Worm (Caenorhabditis elegans): Measurements from ENCODE around the gene slo-2.

Gene slo-2

DNA sequence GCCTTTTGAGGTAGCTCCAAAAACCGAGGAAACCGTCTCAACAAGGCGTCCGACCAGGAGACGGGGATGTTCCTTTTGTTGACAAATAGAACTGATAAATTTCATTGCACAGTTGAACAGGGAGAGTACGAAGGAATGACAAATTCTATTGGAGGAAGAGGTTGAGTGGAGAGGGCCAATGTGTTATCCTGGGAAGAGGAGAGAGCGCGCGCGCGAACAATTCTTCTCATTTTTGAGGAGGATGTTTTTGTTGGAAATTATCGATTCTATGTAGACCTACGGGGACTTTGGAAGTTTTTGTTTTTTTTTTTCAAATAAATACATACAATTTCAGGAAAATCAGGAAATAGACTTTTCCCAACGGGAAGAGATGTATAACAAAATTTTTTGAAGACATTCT is 32.0 kb upstream of the slo-2 start:
- no peak for TF ChIP-seq pat-9 (tag; optimal IDR thresholded peaks at IDR 0.05)
- TF ChIP-seq odd-2 (tag; optimal IDR thresholded peaks at IDR 0.05) = no peak
- no peak for TF ChIP-seq ceh-45 (GFP tag; IDR thresholded peaks at IDR 0.05)
- TF ChIP-seq T23F11.4 (GFP tag; optimal IDR thresholded peaks at IDR 0.05) = no peak
- TF ChIP-seq unc-3 (GFP tag; conservative IDR thresholded peaks at IDR 0.05) = no peak
- TF ChIP-seq unc-3 (tag; optimal IDR thresholded peaks at IDR 0.05) = no peak
- TF ChIP-seq ceh-30 (tag; optimal IDR thresholded peaks at IDR 0.05) = no peak
- TF ChIP-seq nfya-1 (tag; optimal IDR thresholded peaks at IDR 0.05) = no peak
- no peak for TF ChIP-seq unc-86 (tag; optimal IDR thresholded peaks at IDR 0.05)
- no peak for TF ChIP-seq C08G9.2 (tag; optimal IDR thresholded peaks at IDR 0.05)
- TF ChIP-seq elt-4 (tag; optimal IDR thresholded peaks at IDR 0.05) = no peak
- no peak for TF ChIP-seq lim-6 (tag; optimal IDR thresholded peaks at IDR 0.05)
- no peak for TF ChIP-seq fkh-6 (tag; optimal IDR thresholded peaks at IDR 0.05)
- TF ChIP-seq dve-1 (tag; optimal IDR thresholded peaks at IDR 0.05) = no peak
- TF ChIP-seq ceh-24 (tag; optimal IDR thresholded peaks at IDR 0.05) = no peak
- TF ChIP-seq elt-2 (tag; optimal IDR thresholded peaks at IDR 0.05) = no peak

- TF ChIP-seq Y22D7AL.16 (tag; optimal IDR thresholded peaks at IDR 0.05) (no peak), ceh-18 (tag; optimal IDR thresholded peaks at IDR 0.05) (no peak), fkh-6 (tag; optimal IDR thresholded peaks at IDR 0.05) (no peak), mec-3 (tag; optimal IDR thresholded peaks at IDR 0.05; ENCODE audit: borderline replicate concordance) (no peak), K02D7.2 (tag; optimal IDR thresholded peaks at IDR 0.05) (no peak), tbx-2 (tag; optimal IDR thresholded peaks at IDR 0.05) (no peak), sox-2 (GFP tag; IDR thresholded peaks at IDR 0.05) (no peak), K09A11.1 (tag; optimal IDR thresholded peaks at IDR 0.05; ENCODE audit: insufficient read depth) (no peak)
These were observed 29.8 kb upstream of the slo-2 start for ce11 chrX:11435488-11435887.

DNA sequence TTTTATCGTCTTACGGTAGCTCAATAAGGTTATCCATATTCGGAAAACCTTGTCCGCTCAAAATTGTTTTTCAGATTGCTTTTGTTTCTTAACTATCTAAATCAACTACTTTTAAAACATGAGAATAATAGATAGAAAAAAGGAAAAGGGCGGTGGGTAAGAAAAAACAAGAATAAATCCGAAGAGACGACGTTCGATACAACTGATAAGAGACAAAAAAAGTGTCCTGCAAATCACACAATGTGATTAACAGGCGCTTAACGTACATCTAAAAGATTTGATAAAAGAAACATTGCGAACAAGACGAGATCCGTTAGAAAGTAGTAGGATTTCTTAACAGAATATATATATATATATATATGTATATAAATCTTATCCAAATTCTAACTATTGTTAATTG is 27.8 kb upstream of the slo-2 start, which contains the start of gene hum-4:
Gene hum-4 (minus strand): TSS at position 101 of the 400 bp plus-strand sequence.
- TF ChIP-seq T23F11.4 (GFP tag; optimal IDR thresholded peaks at IDR 0.05) (no peak), gmeb-2 (tag; optimal IDR thresholded peaks at IDR 0.05) (no peak)

DNA sequence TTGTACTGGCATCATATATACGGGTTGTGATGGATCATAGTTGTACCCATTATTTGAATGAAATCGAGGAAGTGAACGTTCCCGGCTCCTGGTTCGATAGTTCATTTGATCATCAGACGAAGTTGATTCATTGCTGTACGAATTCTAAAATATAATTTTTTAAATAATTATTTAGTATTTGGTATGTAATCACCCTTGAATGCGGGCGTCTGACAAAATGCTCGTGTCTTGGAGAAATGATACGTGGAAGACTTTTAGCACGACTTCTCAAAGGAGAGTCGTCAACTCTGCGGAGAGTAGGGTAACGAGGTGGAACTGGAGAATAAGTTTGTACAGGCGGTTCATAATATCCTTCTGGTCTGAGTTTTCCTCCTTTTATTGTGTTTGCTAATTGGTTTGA is 21.8 kb upstream of the slo-2 start:
- TF ChIP-seq ceh-45 (GFP tag; IDR thresholded peaks at IDR 0.05) (no peak), unc-3 (GFP tag; conservative IDR thresholded peaks at IDR 0.05) (no peak), unc-3 (tag; optimal IDR thresholded peaks at IDR 0.05) (no peak), T23F11.4 (GFP tag; optimal IDR thresholded peaks at IDR 0.05) (no peak)

- no peak for TF ChIP-seq ceh-48 (tag; optimal IDR thresholded peaks at IDR 0.05)
- no peak for TF ChIP-seq tbx-7 (tag; optimal IDR thresholded peaks at IDR 0.05)
- TF ChIP-seq ceh-30 (tag; optimal IDR thresholded peaks at IDR 0.05) = no peak
- TF ChIP-seq F13H6.1 (tag; optimal IDR thresholded peaks at IDR 0.05) = no peak
- no peak for TF ChIP-seq pros-1 (tag; optimal IDR thresholded peaks at IDR 0.05)
- TF ChIP-seq hlh-30 (tag; optimal IDR thresholded peaks at IDR 0.05; ENCODE audit: insufficient read depth) = no peak
- no peak for TF ChIP-seq zip-5 (tag; optimal IDR thresholded peaks at IDR 0.05)
- TF ChIP-seq fkh-10 (GFP tag; optimal IDR thresholded peaks at IDR 0.05) = no peak
- no peak for TF ChIP-seq hlh-8 (tag; optimal IDR thresholded peaks at IDR 0.05)
- no peak for TF ChIP-seq ceh-34 (tag; optimal IDR thresholded peaks at IDR 0.05)
- no peak for TF ChIP-seq ceh-22 (tag; optimal IDR thresholded peaks at IDR 0.05)
- no peak for TF ChIP-seq nhr-11 (tag; optimal IDR thresholded peaks at IDR 0.05)
- TF ChIP-seq unc-86 (tag; optimal IDR thresholded peaks at IDR 0.05) = no peak
- TF ChIP-seq ceh-9 (tag; optimal IDR thresholded peaks at IDR 0.05) = no peak
- TF ChIP-seq sox-4 (tag; optimal IDR thresholded peaks at IDR 0.05) = no peak
- TF ChIP-seq pag-3 (tag; optimal IDR thresholded peaks at IDR 0.05; ENCODE audit: borderline replicate concordance) = no peak
- no peak for TF ChIP-seq eyg-1 (tag; optimal IDR thresholded peaks at IDR 0.05)
- no peak for TF ChIP-seq dve-1 (tag; optimal IDR thresholded peaks at IDR 0.05)
- no peak for TF ChIP-seq ahr-1 (tag; optimal IDR thresholded peaks at IDR 0.05)
These were observed 20.9 kb upstream of the slo-2 start for ce11 chrX:11426647-11427046.

Data from whole organism, late embryonic.